Worm (Caenorhabditis elegans) whole organism, L4 larva: ENCODE data around the gene F28A10.7.

Experiments
- F44E2.7 ChIP-seq: fragments of 200-800 bp; sonication (Bioruptor generic); IDR thresholded peaks from 2 replicates; pipeline ENCODE4 v2.1.2; 2022; ENCODE audit warnings: missing genetic modification characterization, missing compliant biosample characterization
- R02D3.7 ChIP-seq: fragments of 150-350 bp; sonication (generic microtip); optimal IDR thresholded peaks from 3 replicates; lab custom pipeline; 2014; ENCODE audit warnings: missing biosample characterization, missing genetic modification characterization
- Y48G9A.11 ChIP-seq: fragments of 200-800 bp; sonication (Bioruptor generic); IDR thresholded peaks from 2 replicates; pipeline ENCODE4 v1.3.6; 2022; ENCODE audit warnings: missing genetic modification reagents, missing genetic modification characterization, missing compliant biosample characterization
- Y75B8A.6 ChIP-seq: fragments of 200-800 bp; sonication (Bioruptor generic); IDR thresholded peaks from 2 replicates; pipeline ENCODE4 v1.3.6; 2022; ENCODE audit warnings: missing genetic modification reagents, missing genetic modification characterization, missing compliant biosample characterization
- ZK337.2 ChIP-seq: fragments of 200-800 bp; sonication (Bioruptor generic); IDR thresholded peaks from 2 replicates; pipeline ENCODE4 v1.3.6; 2022; ENCODE audit warnings: missing genetic modification reagents, missing genetic modification characterization, missing compliant biosample characterization
- ama-1 ChIP-seq: fragments of 150-350 bp; optimal IDR thresholded peaks from 2 replicates; lab custom pipeline; 2014; ENCODE audit warnings: inconsistent platforms, mixed read lengths
- arid-1 ChIP-seq: fragments of 200-800 bp; sonication (Bioruptor generic); conservative IDR thresholded peaks from 2 replicates; pipeline ENCODE4 v1.3.6; 2022; ENCODE audit warnings: missing genetic modification reagents, missing genetic modification characterization, missing compliant biosample characterization
- ceh-20 ChIP-seq: fragments of 200-800 bp; sonication (Bioruptor generic); IDR thresholded peaks from 2 replicates; pipeline ENCODE4 v1.3.6; 2022; ENCODE audit warnings: missing genetic modification reagents, missing genetic modification characterization, missing compliant biosample characterization
- cey-2 ChIP-seq: sonication (generic microtip); optimal IDR thresholded peaks from 3 replicates; lab custom pipeline; 2017; ENCODE audit warnings: missing genetic modification characterization, mild to moderate bottlenecking, missing compliant biosample characterization, antibody characterized with exemption, borderline replicate concordance; ENCODE audit not compliant: insufficient read depth
- ctbp-1 ChIP-seq: fragments of 200-800 bp; sonication (Bioruptor generic); IDR thresholded peaks from 2 replicates; pipeline ENCODE4 v1.3.6; 2022; ENCODE audit warnings: missing genetic modification reagents, missing genetic modification characterization, missing compliant biosample characterization
- daf-16 ChIP-seq, 3 experiments: sonication (generic microtip); optimal IDR thresholded peaks; 2 replicates each; lab custom pipeline; 2016 to 2017; ENCODE audit warnings: missing genetic modification characterization in 3 of 3, missing genetic modification reagents in 3 of 3, mild to moderate bottlenecking in 2 of 3, missing compliant biosample characterization in 2 of 3, missing biosample characterization in 1 of 3, moderate library complexity in 1 of 3
- dmd-6 ChIP-seq: fragments of 200-800 bp; sonication (Bioruptor generic); IDR thresholded peaks from 2 replicates; pipeline ENCODE4 v1.3.6; 2022; ENCODE audit warnings: missing genetic modification reagents, missing genetic modification characterization, missing compliant biosample characterization
- dmd-9 ChIP-seq: fragments of 200-800 bp; sonication (Bioruptor generic); IDR thresholded peaks from 2 replicates; pipeline ENCODE4 v1.3.6; 2022; ENCODE audit warnings: missing genetic modification reagents, missing genetic modification characterization, missing compliant biosample characterization
- duxl-1 ChIP-seq: sonication (generic microtip); optimal IDR thresholded peaks from 2 replicates; lab custom pipeline; 2016; ENCODE audit warnings: mild to moderate bottlenecking, missing genetic modification characterization, moderate library complexity, missing compliant biosample characterization; ENCODE audit not compliant: poor library complexity
- dve-1 ChIP-seq: sonication (generic microtip); optimal IDR thresholded peaks from 2 replicates; lab custom pipeline; 2017; ENCODE audit warnings: antibody characterized with exemption, mild to moderate bottlenecking, missing genetic modification characterization, missing compliant biosample characterization; ENCODE audit not compliant: insufficient read depth
- egl-27 ChIP-seq: sonication (generic microtip); optimal IDR thresholded peaks from 3 replicates; lab custom pipeline; 2017; ENCODE audit warnings: missing biosample characterization, missing genetic modification reagents, missing genetic modification characterization
- egl-43 ChIP-seq: fragments of 200-800 bp; sonication (Bioruptor generic); IDR thresholded peaks from 2 replicates; pipeline ENCODE4 v1.3.6; 2022; ENCODE audit warnings: missing genetic modification reagents, missing genetic modification characterization, missing compliant biosample characterization
- hif-1 ChIP-seq, 2 experiments: sonication (generic microtip); optimal IDR thresholded peaks; 2 replicates each; lab custom pipeline; 2016 to 2017; ENCODE audit warnings: missing compliant biosample characterization in 2 of 2, missing genetic modification characterization in 2 of 2, missing genetic modification reagents in 2 of 2, missing genotype in 2 of 2, mild to moderate bottlenecking in 1 of 2
- hlh-11 ChIP-seq: fragments of 200-800 bp; sonication (Bioruptor generic); optimal IDR thresholded peaks from 2 replicates; lab custom pipeline; 2018; ENCODE audit warnings: mild to moderate bottlenecking, missing genetic modification characterization, missing compliant biosample characterization
- hmg-1.1 ChIP-seq: fragments of 200-800 bp; sonication (Bioruptor generic); IDR thresholded peaks from 2 replicates; pipeline ENCODE4 v1.3.6; 2022; ENCODE audit warnings: missing genetic modification reagents, missing genetic modification characterization, missing compliant biosample characterization
- lim-7 ChIP-seq: fragments of 200-800 bp; sonication (Bioruptor generic); IDR thresholded peaks from 2 replicates; pipeline ENCODE4 v1.3.6; 2022; ENCODE audit warnings: missing genetic modification characterization, missing compliant biosample characterization
- mdt-29 ChIP-seq: fragments of 200-800 bp; sonication (Bioruptor generic); IDR thresholded peaks from 2 replicates; pipeline ENCODE4 v1.3.6; 2022; ENCODE audit warnings: missing genetic modification reagents, missing genetic modification characterization, missing compliant biosample characterization
- mep-1 ChIP-seq: fragments of 150-350 bp; sonication (generic microtip); optimal IDR thresholded peaks from 3 replicates; lab custom pipeline; 2014; ENCODE audit warnings: missing biosample characterization, missing genetic modification characterization
- mxl-3 ChIP-seq: fragments of 200-800 bp; sonication (Bioruptor generic); optimal IDR thresholded peaks from 2 replicates; lab custom pipeline; 2018; ENCODE audit warnings: mild to moderate bottlenecking, missing genetic modification characterization, missing compliant biosample characterization
- nhr-102 ChIP-seq: sonication (generic microtip); optimal IDR thresholded peaks from 2 replicates; lab custom pipeline; 2016; ENCODE audit warnings: mild to moderate bottlenecking, missing genetic modification characterization, moderate library complexity, missing compliant biosample characterization
- nhr-111 ChIP-seq: fragments of 200-800 bp; sonication (Bioruptor generic); optimal IDR thresholded peaks from 2 replicates; lab custom pipeline; 2018; ENCODE audit warnings: mild to moderate bottlenecking, missing genetic modification characterization, missing compliant biosample characterization
- nhr-28 ChIP-seq: fragments of 150-350 bp; optimal IDR thresholded peaks from 2 replicates; lab custom pipeline; 2014; ENCODE audit warnings: missing biosample characterization, missing genetic modification characterization
- nhr-42 ChIP-seq: fragments of 200-800 bp; sonication (Bioruptor generic); IDR thresholded peaks from 2 replicates; pipeline ENCODE4 v1.3.6; 2022; ENCODE audit warnings: missing genetic modification characterization, missing compliant biosample characterization
- nhr-77 ChIP-seq: fragments of 150-350 bp; optimal IDR thresholded peaks from 2 replicates; lab custom pipeline; 2014; ENCODE audit warnings: missing biosample characterization, missing genetic modification characterization
- pqm-1 ChIP-seq: sonication (generic microtip); optimal IDR thresholded peaks from 2 replicates; lab custom pipeline; 2017; ENCODE audit warnings: missing biosample characterization, missing genetic modification characterization
- sdz-12 ChIP-seq: fragments of 200-800 bp; sonication (Bioruptor generic); optimal IDR thresholded peaks from 2 replicates; lab custom pipeline; 2018; ENCODE audit warnings: mild to moderate bottlenecking, missing genetic modification characterization, missing compliant biosample characterization
- snpc-1.2 ChIP-seq: fragments of 200-800 bp; sonication (Bioruptor generic); IDR thresholded peaks from 2 replicates; pipeline ENCODE4 v1.3.6; 2022; ENCODE audit warnings: missing genetic modification reagents, missing genetic modification characterization, missing compliant biosample characterization
- snpc-4 ChIP-seq: fragments of 150-350 bp; optimal IDR thresholded peaks from 2 replicates; lab custom pipeline; 2014; ENCODE audit warnings: missing biosample characterization, missing genetic modification characterization
- spr-1 ChIP-seq: sonication (generic microtip); optimal IDR thresholded peaks from 2 replicates; lab custom pipeline; 2016; ENCODE audit warnings: mild to moderate bottlenecking, missing genetic modification characterization, missing compliant biosample characterization
- spr-3 ChIP-seq: fragments of 200-800 bp; sonication (Bioruptor generic); optimal IDR thresholded peaks from 2 replicates; lab custom pipeline; 2018; ENCODE audit warnings: mild to moderate bottlenecking, missing genetic modification characterization, missing compliant biosample characterization
- zag-1 ChIP-seq: fragments of 150-350 bp; optimal IDR thresholded peaks from 2 replicates; lab custom pipeline; 2014; ENCODE audit warnings: missing biosample characterization, missing genetic modification characterization
- zip-11 ChIP-seq: fragments of 200-800 bp; sonication (Bioruptor generic); IDR thresholded peaks from 2 replicates; pipeline ENCODE4 v1.3.6; 2022; ENCODE audit warnings: missing genetic modification characterization, missing compliant biosample characterization
- zip-2 ChIP-seq: fragments of 150-350 bp; optimal IDR thresholded peaks from 2 replicates; lab custom pipeline; 2014; ENCODE audit warnings: missing biosample characterization, missing genetic modification characterization

Gene F28A10.7

ce11 chrII:845618-846017 is at the start of gene F28A10.7:
Gene F28A10.7 (minus strand): TSS chrII:845718.
- TF ChIP-seq spr-3 (GFP tag; lab: Kevin White, UChicago) = no peak
- TF ChIP-seq R02D3.7 (tag; lab: Kevin White, UChicago) = no peak
- TF ChIP-seq nhr-42 (GFP tag; lab: Robert Waterston, UW) = no peak
- no peak for TF ChIP-seq mdt-29
- no peak for TF ChIP-seq dmd-9
- no peak for TF ChIP-seq zag-1 (tag; lab: Kevin White, UChicago)
- no peak for TF ChIP-seq F44E2.7 (GFP tag; lab: Robert Waterston, UW)
- TF ChIP-seq egl-43 = no peak
- TF ChIP-seq hmg-1.1 (GFP tag; lab: Robert Waterston, UW) = no peak
- TF ChIP-seq duxl-1 (tag; lab: Kevin White, UChicago) = no peak
- TF ChIP-seq spr-1 (tag; lab: Kevin White, UChicago) = no peak
- no peak for TF ChIP-seq ama-1 (lab: Kevin White, UChicago)
- no peak for TF ChIP-seq ctbp-1 (GFP tag; lab: Robert Waterston, UW)
- TF ChIP-seq lim-7 (GFP tag; lab: Robert Waterston, UW) = no peak
- TF ChIP-seq Y48G9A.11 = no peak
- TF ChIP-seq arid-1 (GFP tag; lab: Robert Waterston, UW) = no peak

- TF ChIP-seq cey-2 (tag; lab: Kevin White, UChicago) (no peak), egl-27 (tag; lab: Kevin White, UChicago) (no peak), snpc-1.2 (GFP tag; lab: Robert Waterston, UW) (no peak), lim-7 (GFP tag; lab: Robert Waterston, UW) (no peak), dmd-6 (GFP tag; lab: Robert Waterston, UW) (peak; percentile 51; the same call in 1 of the 2 replicates), ceh-20 (GFP tag; lab: Robert Waterston, UW) (no peak), Y75B8A.6 (GFP tag; lab: Robert Waterston, UW) (no peak), zip-11 (GFP tag; lab: Robert Waterston, UW) (no peak), mdt-29 (no peak), zag-1 (tag; lab: Kevin White, UChicago) (no peak), spr-1 (tag; lab: Kevin White, UChicago) (no peak), snpc-4 (tag; lab: Kevin White, UChicago) (no peak), hif-1 (tag; optimal IDR thresholded peaks at IDR 0.05; lab: Kevin White, UChicago) (no peak), hlh-11 (tag; lab: Kevin White, UChicago) (peak; percentile 54), dve-1 (tag; lab: Kevin White, UChicago) (peak; percentile 29), daf-16 (GFP tag; optimal IDR thresholded peaks at IDR 0.05; lab: Kevin White, UChicago) (no peak), daf-16 (tag; optimal IDR thresholded peaks at IDR 0.05; lab: Kevin White, UChicago) (peak; percentile 90), nhr-111 (no peak), pqm-1 (tag; lab: Kevin White, UChicago) (peak; percentile 67), nhr-102 (no peak), nhr-77 (tag; lab: Kevin White, UChicago) (peak; percentile 37), ZK337.2 (GFP tag; lab: Robert Waterston, UW) (no peak), sdz-12 (GFP tag; lab: Kevin White, UChicago) (no peak), mxl-3 (GFP tag; lab: Kevin White, UChicago) (no peak), nhr-28 (peak; percentile 70), mep-1 (tag; lab: Kevin White, UChicago) (no peak), zip-2 (no peak)
Measured at ce11 chrII:888024-888423, 42.5 kb upstream of the F28A10.7 start, which contains the start of gene T07D3.4. Gene T07D3.4 (plus strand): TSS chrII:888309.
